Fruit fly (Drosophila melanogaster) whole organism, embryonic: ENCODE measurements around the gene CG4953.
A peak's percentile ranks its signal among the peaks of the same experiment; 100 is the strongest.

ENCODE experiments used
- Ada2b ChIP-seq: fragments of 200-800 bp; sonication (Bioruptor generic); IDR thresholded peaks from 2 replicates; pipeline ENCODE4 v1.3.6; 2022; ENCODE audit warnings: missing biosample characterization, missing genetic modification characterization
- Adf1 ChIP-seq: fragments of 200-800 bp; sonication (Bioruptor generic); IDR thresholded peaks from 2 replicates; pipeline ENCODE4 v1.3.6; 2022; ENCODE audit warnings: missing biosample characterization, missing genetic modification characterization
- Aef1 ChIP-seq: fragments of 200-800 bp; sonication (Bioruptor generic); IDR thresholded peaks from 3 replicates; pipeline ENCODE4 v1.3.6; 2022; ENCODE audit warnings: missing biosample characterization, missing genetic modification characterization
- B-H1 ChIP-seq: fragments of 200-800 bp; sonication (Bioruptor generic); IDR thresholded peaks from 3 replicates; pipeline ENCODE4 v1.3.6; 2022; ENCODE audit warnings: missing biosample characterization, missing genetic modification characterization
- Bgb ChIP-seq: fragments of 200-800 bp; sonication (Bioruptor generic); IDR thresholded peaks from 2 replicates; pipeline ENCODE4 v1.3.6; 2022; ENCODE audit warnings: missing biosample characterization, missing genetic modification characterization; ENCODE audit not compliant: partially characterized antibody
- Blimp-1 ChIP-seq: fragments of 200-800 bp; sonication (Bioruptor generic); optimal IDR thresholded peaks from 3 replicates; lab custom pipeline; 2018; ENCODE audit warnings: missing biosample characterization, missing genetic modification characterization, mild to moderate bottlenecking, moderate library complexity, missing genetic modification reagents
- CG10267 ChIP-seq: fragments of 200-800 bp; sonication (Bioruptor generic); optimal IDR thresholded peaks from 2 replicates; lab custom pipeline; 2018; ENCODE audit warnings: missing biosample characterization, mild to moderate bottlenecking, missing genetic modification characterization, moderate library complexity
- CG10543 ChIP-seq: fragments of 200-800 bp; sonication (Bioruptor generic); optimal IDR thresholded peaks from 3 replicates; lab custom pipeline; 2017; ENCODE audit warnings: missing biosample characterization, mild to moderate bottlenecking, missing genetic modification characterization, moderate library complexity
- CG11695 ChIP-seq: fragments of 200-800 bp; sonication (Bioruptor generic); IDR thresholded peaks from 3 replicates; pipeline ENCODE4 v1.3.6; 2022; ENCODE audit warnings: missing biosample characterization, missing genetic modification characterization
- CG11723 ChIP-seq: fragments of 200-800 bp; sonication (Bioruptor generic); optimal IDR thresholded peaks from 2 replicates; lab custom pipeline; 2017; ENCODE audit warnings: missing biosample characterization, mild to moderate bottlenecking, missing genetic modification characterization
- CG12236 ChIP-seq: fragments of 200-800 bp; sonication (Bioruptor generic); optimal IDR thresholded peaks from 2 replicates; lab custom pipeline; 2016; ENCODE audit warnings: missing biosample characterization, missing genetic modification characterization
- CG14050 ChIP-seq: fragments of 200-800 bp; sonication (Bioruptor generic); IDR thresholded peaks from 3 replicates; pipeline ENCODE4 v1.3.6; 2022; ENCODE audit warnings: missing biosample characterization, missing genetic modification characterization
- CG14860 ChIP-seq: fragments of 200-800 bp; sonication (Bioruptor generic); IDR thresholded peaks from 3 replicates; pipeline ENCODE4 v1.3.6; 2022; ENCODE audit warnings: missing biosample characterization, missing genetic modification characterization; ENCODE audit not compliant: partially characterized antibody
- CG18011 ChIP-seq: fragments of 200-800 bp; sonication (Bioruptor generic); optimal IDR thresholded peaks from 2 replicates; lab custom pipeline; 2017; ENCODE audit warnings: missing biosample characterization, missing genetic modification characterization, mild to moderate bottlenecking, moderate library complexity, missing genotype
- CG18619 ChIP-seq: fragments of 200-800 bp; sonication (Bioruptor generic); optimal IDR thresholded peaks from 3 replicates; lab custom pipeline; 2017; ENCODE audit warnings: missing biosample characterization, mild to moderate bottlenecking, missing genetic modification characterization
- CG2202 ChIP-seq: fragments of 200-800 bp; sonication (Bioruptor generic); optimal IDR thresholded peaks from 2 replicates; lab custom pipeline; 2018; ENCODE audit warnings: missing biosample characterization, mild to moderate bottlenecking, missing genetic modification characterization
- CG30403 ChIP-seq: fragments of 200-800 bp; sonication (Bioruptor generic); optimal IDR thresholded peaks from 3 replicates; lab custom pipeline; 2016; ENCODE audit warnings: missing biosample characterization, missing genetic modification characterization
- CG31365 ChIP-seq: fragments of 200-800 bp; sonication (Bioruptor generic); optimal IDR thresholded peaks from 2 replicates; lab custom pipeline; 2018; ENCODE audit warnings: missing biosample characterization, mild to moderate bottlenecking, missing genetic modification characterization
- CG32772 ChIP-seq: fragments of 200-800 bp; sonication (Bioruptor generic); IDR thresholded peaks from 2 replicates; pipeline ENCODE4 v1.3.6; 2022; ENCODE audit warnings: missing biosample characterization, missing genetic modification characterization
- CG3847 ChIP-seq: fragments of 200-800 bp; sonication (Bioruptor generic); IDR thresholded peaks from 2 replicates; pipeline ENCODE4 v1.3.6; 2022; ENCODE audit warnings: missing biosample characterization, missing genetic modification characterization
- CG4282 ChIP-seq: fragments of 200-800 bp; sonication (Bioruptor generic); optimal IDR thresholded peaks from 2 replicates; lab custom pipeline; 2016; ENCODE audit warnings: missing biosample characterization, missing genetic modification characterization
- CG43689 ChIP-seq: fragments of 200-800 bp; sonication (Bioruptor generic); IDR thresholded peaks from 2 replicates; pipeline ENCODE4 v1.3.6; 2022; ENCODE audit warnings: missing biosample characterization, missing genetic modification characterization
- CG4424 ChIP-seq: fragments of 200-800 bp; sonication (Bioruptor generic); optimal IDR thresholded peaks from 3 replicates; lab custom pipeline; 2016; ENCODE audit warnings: missing biosample characterization, missing genetic modification characterization
- CG6654 ChIP-seq: fragments of 200-800 bp; sonication (Bioruptor generic); optimal IDR thresholded peaks from 2 replicates; lab custom pipeline; 2017; ENCODE audit warnings: missing biosample characterization, mild to moderate bottlenecking, missing genetic modification characterization
- CG9437 ChIP-seq: fragments of 200-800 bp; sonication (Bioruptor generic); optimal IDR thresholded peaks from 2 replicates; lab custom pipeline; 2018; ENCODE audit warnings: missing biosample characterization, mild to moderate bottlenecking, missing genetic modification characterization
- E2f2 ChIP-seq: fragments of 200-800 bp; sonication (Bioruptor generic); IDR thresholded peaks from 2 replicates; pipeline ENCODE4 v1.3.6; 2022; ENCODE audit warnings: missing biosample characterization, missing genetic modification characterization
- Eip74EF ChIP-seq, 2 experiments: fragments of 200-800 bp in 1 of 2; fragments of >200 bp in 1 of 2; sonication (Bioruptor generic) in 1 of 2; optimal IDR thresholded peaks; 2 replicates each; lab custom pipeline; 2017 to 2019; ENCODE audit warnings: missing biosample characterization in 2 of 2, missing genetic modification characterization in 2 of 2, mild to moderate bottlenecking in 1 of 2, moderate library complexity in 1 of 2
- H15 ChIP-seq: fragments of 200-800 bp; sonication (Bioruptor generic); IDR thresholded peaks from 3 replicates; pipeline ENCODE4 v1.3.6; 2022; ENCODE audit warnings: missing biosample characterization, missing genetic modification characterization
- HLH3B ChIP-seq: fragments of 200-800 bp; sonication (Bioruptor generic); IDR thresholded peaks from 2 replicates; pipeline ENCODE4 v1.3.6; 2022; ENCODE audit warnings: missing biosample characterization, missing genetic modification characterization
- Hmx ChIP-seq: fragments of 200-800 bp; sonication (Bioruptor generic); optimal IDR thresholded peaks from 2 replicates; lab custom pipeline; 2016; ENCODE audit warnings: missing biosample characterization, missing genetic modification characterization
- Hr51 ChIP-seq, 2 experiments: fragments of 200-800 bp; sonication (Bioruptor generic); optimal IDR thresholded peaks; 2 replicates in 1 of 2; 3 replicates in 1 of 2; lab custom pipeline; 2016 to 2018; ENCODE audit warnings: missing biosample characterization in 2 of 2, missing genetic modification characterization in 2 of 2, mild to moderate bottlenecking in 1 of 2, moderate library complexity in 1 of 2
- Lpt ChIP-seq: fragments of >200 bp; optimal IDR thresholded peaks from 2 replicates; lab custom pipeline; 2018; ENCODE audit warnings: missing biosample characterization, missing genetic modification characterization
- Mrtf ChIP-seq: fragments of 200-800 bp; sonication (Bioruptor generic); IDR thresholded peaks from 3 replicates; pipeline ENCODE4 v1.3.6; 2022; ENCODE audit warnings: missing biosample characterization, missing genetic modification characterization
- Pdp1 ChIP-seq, 2 experiments: fragments of 200-800 bp; sonication (Bioruptor generic); optimal IDR thresholded peaks; 3 replicates each; lab custom pipeline; 2016; ENCODE audit warnings: missing biosample characterization in 2 of 2, missing genetic modification characterization in 2 of 2, mild to moderate bottlenecking in 1 of 2, moderate library complexity in 1 of 2
- ap ChIP-seq: fragments of 200-800 bp; sonication (Bioruptor generic); IDR thresholded peaks from 2 replicates; pipeline ENCODE4 v1.3.6; 2022; ENCODE audit warnings: missing biosample characterization, missing genetic modification characterization
- az2 ChIP-seq: fragments of 200-800 bp; sonication (Bioruptor generic); optimal IDR thresholded peaks from 3 replicates; lab custom pipeline; 2016; ENCODE audit warnings: missing biosample characterization, missing genetic modification characterization
- fd102C ChIP-seq: fragments of 200-800 bp; sonication (Bioruptor generic); optimal IDR thresholded peaks from 2 replicates; lab custom pipeline; 2018; ENCODE audit warnings: missing biosample characterization, mild to moderate bottlenecking, missing genetic modification characterization, moderate library complexity
- ftz-f1 ChIP-seq: fragments of 200-800 bp; sonication (Bioruptor generic); optimal IDR thresholded peaks from 2 replicates; lab custom pipeline; 2016; ENCODE audit warnings: missing biosample characterization, missing genetic modification characterization
- klu ChIP-seq: fragments of 200-800 bp; sonication (Bioruptor generic); IDR thresholded peaks from 2 replicates; pipeline ENCODE4 v1.3.6; 2022; ENCODE audit warnings: missing biosample characterization, missing genetic modification characterization
- kni ChIP-seq: fragments of 200-800 bp; sonication (Bioruptor generic); optimal IDR thresholded peaks from 3 replicates; lab custom pipeline; 2017; ENCODE audit warnings: mild to moderate bottlenecking, missing biosample characterization, missing genetic modification reagents, missing genetic modification characterization
- lbe ChIP-seq: fragments of 200-800 bp; sonication (Bioruptor generic); optimal IDR thresholded peaks from 2 replicates; lab custom pipeline; 2016; ENCODE audit warnings: missing biosample characterization, mild to moderate bottlenecking, missing genetic modification characterization
- otp ChIP-seq: fragments of 200-800 bp; sonication (Bioruptor generic); IDR thresholded peaks from 3 replicates; pipeline ENCODE4, ENCODE4 v1.3.6; 2022; ENCODE audit warnings: missing biosample characterization, missing genetic modification characterization
- pb ChIP-seq: fragments of 200-800 bp; sonication (Bioruptor generic); optimal IDR thresholded peaks from 3 replicates; lab custom pipeline; 2016; ENCODE audit warnings: missing biosample characterization, missing genetic modification characterization
- peb ChIP-seq: fragments of 200-800 bp; sonication (Bioruptor generic); IDR thresholded peaks from 2 replicates; pipeline ENCODE4 v1.3.6; 2022; ENCODE audit warnings: missing biosample characterization, missing genetic modification characterization
- pfk ChIP-seq: fragments of 200-800 bp; sonication (Bioruptor generic); optimal IDR thresholded peaks from 2 replicates; lab custom pipeline; 2018; ENCODE audit warnings: missing biosample characterization, mild to moderate bottlenecking, missing genetic modification characterization, moderate library complexity
- pnt ChIP-seq: fragments of 200-800 bp; sonication (Bioruptor generic); optimal IDR thresholded peaks from 3 replicates; lab custom pipeline; 2016; ENCODE audit warnings: missing biosample characterization, missing genetic modification characterization
- prd ChIP-seq, 3 experiments: fragments of >200 bp in 2 of 3; fragments of 200-800 bp in 1 of 3; sonication (Bioruptor generic) in 1 of 3; optimal IDR thresholded peaks in 2 of 3; IDR thresholded peaks in 1 of 3; 2 replicates in 2 of 3; 3 replicates in 1 of 3; pipeline versions ENCODE4 v1.3.6 to Lab custom; 2017 to 2022; ENCODE audit warnings: missing biosample characterization in 1 of 3, missing genetic modification characterization in 1 of 3
- pros ChIP-seq: fragments of 200-800 bp; sonication (Bioruptor generic); optimal IDR thresholded peaks from 3 replicates; lab custom pipeline; 2019; ENCODE audit warnings: missing biosample characterization, mild to moderate bottlenecking, missing genetic modification characterization, moderate library complexity
- pum ChIP-seq: fragments of 200-800 bp; sonication (Bioruptor generic); optimal IDR thresholded peaks from 2 replicates; lab custom pipeline; 2016; ENCODE audit warnings: missing biosample characterization, missing genetic modification characterization
- so ChIP-seq: fragments of 200-800 bp; sonication (Bioruptor generic); IDR thresholded peaks from 3 replicates; pipeline ENCODE4 v1.3.6; 2022; ENCODE audit warnings: missing biosample characterization, missing genetic modification characterization
- sob ChIP-seq: fragments of 200-800 bp; sonication (Bioruptor generic); IDR thresholded peaks from 2 replicates; pipeline ENCODE4 v1.3.6; 2022; ENCODE audit warnings: missing biosample characterization, missing genetic modification characterization

CG4953 gene

dm6 chr2L:10231092-10231494 lies 35.4 kb upstream of the CG4953 start (continued):
- no peak for TF ChIP-seq pfk
- TF ChIP-seq CG18619 (GFP tag; lab: Kevin White, UChicago) = no peak
- TF ChIP-seq B-H1 (GFP tag; lab: Robert Waterston, UW) = no peak
- no peak for TF ChIP-seq peb (GFP tag; lab: Robert Waterston, UW)
- TF ChIP-seq HLH3B (GFP tag; lab: Robert Waterston, UW) = 0 out of 2 replicates have a peak, but pooled peaks have one; percentile 20
- TF ChIP-seq pnt (GFP tag; lab: Kevin White, UChicago) = peak; percentile 7
- no peak for TF ChIP-seq CG11723 (GFP tag; lab: Kevin White, UChicago)
- no peak for TF ChIP-seq CG2202 (tag; lab: Kevin White, UChicago)
- TF ChIP-seq Eip74EF (GFP tag; optimal IDR thresholded peaks at IDR 0.05; lab: Kevin White, UChicago) = no peak
- TF ChIP-seq lbe = peak; percentile 57
- no peak for TF ChIP-seq CG43689 (GFP tag; lab: Robert Waterston, UW)
- TF ChIP-seq CG31365 (tag; lab: Kevin White, UChicago) = no peak
- TF ChIP-seq CG3847 (GFP tag; lab: Robert Waterston, UW) = no peak
- TF ChIP-seq so = 0 out of 3 replicates have a peak, but pooled peaks have one; percentile 25
- no peak for TF ChIP-seq CG10267 (tag; lab: Kevin White, UChicago)
- TF ChIP-seq Hmx (GFP tag; lab: Kevin White, UChicago) = no peak
- TF ChIP-seq prd (optimal IDR thresholded peaks at IDR 0.05; lab: Kevin White, UChicago) = no peak
- no peak for TF ChIP-seq prd (GFP tag; IDR thresholded peaks at IDR 0.05; lab: Robert Waterston, UW)
- TF ChIP-seq CG32772 = no peak
- TF ChIP-seq E2f2 (GFP tag; lab: Robert Waterston, UW) = peak; percentile 21; the same call in 1 of the 2 replicates
- TF ChIP-seq fd102C (GFP tag; lab: Kevin White, UChicago) = no peak
- no peak for TF ChIP-seq pb
- no peak for TF ChIP-seq Aef1
- TF ChIP-seq Ada2b (GFP tag; lab: Robert Waterston, UW) = no peak; the same call in 1 of the 2 replicates
- TF ChIP-seq ap (GFP tag; lab: Robert Waterston, UW) = no peak
- TF ChIP-seq Pdp1 (GFP tag; optimal IDR thresholded peaks at IDR 0.05; lab: Kevin White, UChicago) = peak in 1 of 2 experiments; percentile 28
- no peak for TF ChIP-seq CG14860 (GFP tag; lab: Robert Waterston, UW)
- no peak for TF ChIP-seq CG30403 (GFP tag; lab: Kevin White, UChicago)
- no peak for TF ChIP-seq CG4424 (GFP tag; lab: Kevin White, UChicago)
- no peak for TF ChIP-seq CG10543 (GFP tag; lab: Kevin White, UChicago)
- no peak for TF ChIP-seq H15
- no peak for TF ChIP-seq CG4282 (GFP tag; lab: Kevin White, UChicago)
- no peak for TF ChIP-seq Hr51 (GFP tag; optimal IDR thresholded peaks at IDR 0.05; lab: Kevin White, UChicago)
- no peak for TF ChIP-seq CG6654 (GFP tag; lab: Kevin White, UChicago)
- TF ChIP-seq CG11695 (GFP tag; lab: Robert Waterston, UW) = 0 out of 3 replicates have a peak, but pooled peaks have one; percentile 39
- no peak for TF ChIP-seq otp (GFP tag; lab: Robert Waterston, UW)
- TF ChIP-seq Bgb (GFP tag; lab: Robert Waterston, UW) = no peak
- TF ChIP-seq Adf1 (GFP tag; lab: Robert Waterston, UW) = no peak
- no peak for TF ChIP-seq CG9437 (GFP tag; lab: Kevin White, UChicago)
- no peak for TF ChIP-seq az2 (GFP tag; lab: Kevin White, UChicago)
- 0 out of 2 replicates have a peak, but pooled peaks have one; percentile 9 for TF ChIP-seq sob (GFP tag; lab: Robert Waterston, UW)
- TF ChIP-seq pros (GFP tag; lab: Kevin White, UChicago) = no peak
- TF ChIP-seq kni (GFP tag; lab: Kevin White, UChicago) = peak; percentile 31
- no peak for TF ChIP-seq klu
- no peak for TF ChIP-seq CG14050 (GFP tag; lab: Robert Waterston, UW)
- no peak for TF ChIP-seq ftz-f1 (GFP tag; lab: Kevin White, UChicago)
- TF ChIP-seq pum (GFP tag; lab: Kevin White, UChicago) = no peak
- no peak for TF ChIP-seq CG12236 (GFP tag; lab: Kevin White, UChicago)
- TF ChIP-seq Mrtf (GFP tag; lab: Robert Waterston, UW) = no peak
- no peak for TF ChIP-seq Blimp-1 (GFP tag; lab: Kevin White, UChicago)
- no peak for TF ChIP-seq Lpt
- TF ChIP-seq CG18011 (GFP tag; lab: Kevin White, UChicago) = no peak
